Worm (Caenorhabditis elegans): ENCODE data around the gene F07A11.1.

F07A11.1 gene

DNA sequence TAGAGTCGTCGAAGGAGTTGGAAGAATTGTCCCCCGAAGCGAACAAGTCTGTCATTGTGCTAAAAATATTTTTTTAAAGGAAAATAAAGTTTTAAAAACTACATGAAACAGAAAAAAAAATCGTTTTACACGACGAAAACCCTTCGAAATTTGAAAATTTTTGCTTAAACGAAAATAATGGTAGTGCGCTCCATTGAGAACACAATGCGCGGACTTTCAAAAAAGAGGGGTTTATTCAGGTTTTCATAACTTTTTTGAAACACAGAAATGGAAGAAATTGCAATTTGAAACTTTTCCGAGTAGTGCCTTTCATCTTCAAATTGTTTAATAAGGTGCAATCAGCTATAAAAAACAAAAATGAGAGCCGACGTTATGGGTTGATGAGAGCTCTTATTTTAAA lies 7.8 kb upstream of the F07A11.1 start, which contains the start of gene npp-5:
npp-5 (minus strand) TSS at position 59 of the 400 bp plus-strand sequence.
- TF ChIP-seq hlh-1 (tag; optimal IDR thresholded peaks at IDR 0.05): no peak
- no peak for TF ChIP-seq elt-3 (tag; optimal IDR thresholded peaks at IDR 0.05)
- no peak for TF ChIP-seq bed-3 (GFP tag; optimal IDR thresholded peaks at IDR 0.05)
- TF ChIP-seq unc-120 (tag; optimal IDR thresholded peaks at IDR 0.05; ENCODE audit: poor library complexity, severe bottlenecking): no peak
- TF ChIP-seq lsy-2 (tag; optimal IDR thresholded peaks at IDR 0.05): peak; percentile 27

- TF ChIP-seq ces-1 (GFP tag; optimal IDR thresholded peaks at IDR 0.05) (no peak), lin-32 (GFP tag; optimal IDR thresholded peaks at IDR 0.05) (no peak), zip-8 (tag; optimal IDR thresholded peaks at IDR 0.05) (no peak), mep-1 (tag; optimal IDR thresholded peaks at IDR 0.05) (no peak), elt-3 (tag; optimal IDR thresholded peaks at IDR 0.05) (no peak), mls-2 (tag; optimal IDR thresholded peaks at IDR 0.05) (no peak), elt-1 (tag; optimal IDR thresholded peaks at IDR 0.05; ENCODE audit: borderline replicate concordance, insufficient read depth) (no peak), lsy-2 (tag; optimal IDR thresholded peaks at IDR 0.05) (no peak), sptf-1 (tag; optimal IDR thresholded peaks at IDR 0.05) (no peak), flh-1 (GFP tag; optimal IDR thresholded peaks at IDR 0.05) (no peak), tbx-8 (GFP tag; optimal IDR thresholded peaks at IDR 0.05) (no peak), blmp-1 (tag; optimal IDR thresholded peaks at IDR 0.05) (no peak), unc-120 (tag; optimal IDR thresholded peaks at IDR 0.05; ENCODE audit: poor library complexity, severe bottlenecking) (no peak)
These were observed 4.3 kb upstream of the F07A11.1 start for ce11 chrII:11596157-11596740.

DNA sequence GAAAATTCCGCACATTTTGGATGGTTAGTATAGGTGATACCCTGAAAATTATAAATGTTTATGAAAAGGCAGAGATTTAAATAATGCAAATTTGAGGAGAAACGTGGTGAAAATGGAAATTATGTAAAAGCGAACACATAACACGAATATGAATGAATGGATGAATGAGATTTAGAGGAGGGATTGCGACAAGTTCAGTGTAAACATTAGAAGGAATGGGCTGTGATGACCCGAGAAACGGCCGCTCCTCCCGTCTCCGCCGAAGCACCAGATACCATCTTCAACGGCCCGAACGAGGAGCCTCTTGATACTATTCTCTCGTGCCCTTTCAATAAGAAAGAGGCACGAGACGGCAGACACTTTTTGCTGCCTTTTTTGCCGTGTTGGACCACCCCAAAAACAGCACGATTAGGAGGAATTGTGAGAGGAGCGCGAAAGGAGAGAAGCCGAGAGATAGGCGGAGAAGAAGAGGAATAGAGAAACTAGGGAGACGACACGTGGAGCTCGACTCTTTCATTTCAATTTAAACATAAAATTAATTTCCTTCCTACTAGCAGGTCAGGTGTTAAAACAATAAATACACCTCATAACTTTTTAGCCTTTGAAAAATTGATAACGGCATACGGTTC lies 3.6 kb upstream of the F07A11.1 start, which contains the start of gene gfat-1:
gfat-1 (minus strand) TSS at position 51 of the 629 bp plus-strand sequence.
- TF ChIP-seq lin-32 (GFP tag; optimal IDR thresholded peaks at IDR 0.05) (no peak), nhr-28 (tag; optimal IDR thresholded peaks at IDR 0.05) (no peak), unc-120 (tag; optimal IDR thresholded peaks at IDR 0.05; ENCODE audit: poor library complexity, severe bottlenecking) (peak; percentile 78), mls-2 (tag; optimal IDR thresholded peaks at IDR 0.05) (no peak), elt-1 (tag; optimal IDR thresholded peaks at IDR 0.05; ENCODE audit: borderline replicate concordance, insufficient read depth) (peak; percentile 26), drap-1 (GFP tag; optimal IDR thresholded peaks at IDR 0.05) (no peak)

DNA sequence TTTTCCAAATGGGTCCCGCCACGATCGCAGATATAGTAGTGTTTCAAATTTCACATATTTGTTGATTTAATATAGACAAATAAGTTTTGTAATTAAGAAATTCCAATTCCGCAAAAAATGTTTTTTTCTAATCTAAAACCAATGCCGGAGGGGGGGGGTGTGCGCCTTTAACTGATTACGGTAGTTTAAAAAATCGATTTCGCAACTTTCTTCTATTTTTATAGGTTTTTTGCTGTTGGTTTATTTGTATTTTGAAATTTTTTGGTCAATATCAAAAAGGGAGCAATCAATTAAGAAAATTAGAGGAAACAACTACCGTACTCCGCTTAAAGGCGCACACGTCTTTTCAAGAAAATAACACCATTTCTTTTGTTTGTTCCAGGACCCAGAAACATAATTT lies 365 bp downstream of the F07A11.1 start:
- no peak for TF ChIP-seq sptf-1 (tag; optimal IDR thresholded peaks at IDR 0.05)
- TF ChIP-seq zip-8 (tag; optimal IDR thresholded peaks at IDR 0.05): no peak
- no peak for TF ChIP-seq ceh-43 (GFP tag; optimal IDR thresholded peaks at IDR 0.05)
- no peak for TF ChIP-seq ces-1 (GFP tag; optimal IDR thresholded peaks at IDR 0.05)
- no peak for TF ChIP-seq mls-2 (tag; optimal IDR thresholded peaks at IDR 0.05)
- no peak for TF ChIP-seq blmp-1 (tag; optimal IDR thresholded peaks at IDR 0.05)
- no peak for TF ChIP-seq tbx-8 (GFP tag; optimal IDR thresholded peaks at IDR 0.05)
- no peak for TF ChIP-seq nhr-28 (tag; optimal IDR thresholded peaks at IDR 0.05)
- no peak for TF ChIP-seq sem-2 (GFP tag; optimal IDR thresholded peaks at IDR 0.05)
- no peak for TF ChIP-seq nhr-2 (tag; optimal IDR thresholded peaks at IDR 0.05)
- no peak for TF ChIP-seq ham-2 (GFP tag; optimal IDR thresholded peaks at IDR 0.05)

DNA sequence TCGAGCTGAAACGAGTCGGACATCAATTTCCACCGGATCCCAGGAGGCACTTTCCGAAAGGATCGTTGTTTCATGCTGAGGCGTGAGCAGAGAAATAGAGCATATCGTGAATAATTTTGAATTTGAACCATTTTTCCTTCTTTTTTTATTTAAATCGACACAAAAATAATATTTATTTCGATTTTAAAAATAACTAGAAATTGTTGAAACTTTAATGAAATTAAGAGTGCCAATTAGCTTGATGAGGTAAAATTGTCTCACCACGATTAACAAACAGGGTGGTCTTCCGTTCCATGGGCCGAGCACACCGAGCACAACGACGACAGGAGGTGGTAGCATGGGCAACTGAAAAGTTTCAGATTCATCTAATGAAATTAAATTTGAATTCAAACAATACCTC lies 3.6 kb downstream of the F07A11.1 start:
- TF ChIP-seq elt-3 (tag; optimal IDR thresholded peaks at IDR 0.05) (no peak), nhr-237 (tag; optimal IDR thresholded peaks at IDR 0.05) (no peak), lsy-2 (tag; optimal IDR thresholded peaks at IDR 0.05) (no peak), zip-8 (tag; optimal IDR thresholded peaks at IDR 0.05) (no peak), ceh-83 (GFP tag; optimal IDR thresholded peaks at IDR 0.05) (no peak), flh-1 (GFP tag; optimal IDR thresholded peaks at IDR 0.05) (no peak), ztf-11 (tag; optimal IDR thresholded peaks at IDR 0.05) (no peak), cnd-1 (tag; optimal IDR thresholded peaks at IDR 0.05) (no peak), ces-1 (GFP tag; optimal IDR thresholded peaks at IDR 0.05) (no peak), nhr-12 (tag; optimal IDR thresholded peaks at IDR 0.05) (no peak), nhr-2 (tag; optimal IDR thresholded peaks at IDR 0.05) (no peak), unc-120 (tag; optimal IDR thresholded peaks at IDR 0.05; ENCODE audit: poor library complexity, severe bottlenecking) (no peak), sptf-1 (tag; optimal IDR thresholded peaks at IDR 0.05) (no peak), pha-4 (tag; optimal IDR thresholded peaks at IDR 0.05) (no peak)
